Fruit fly (Drosophila melanogaster): ENCODE results near the gene sqz.

The sqz gene

DNA sequence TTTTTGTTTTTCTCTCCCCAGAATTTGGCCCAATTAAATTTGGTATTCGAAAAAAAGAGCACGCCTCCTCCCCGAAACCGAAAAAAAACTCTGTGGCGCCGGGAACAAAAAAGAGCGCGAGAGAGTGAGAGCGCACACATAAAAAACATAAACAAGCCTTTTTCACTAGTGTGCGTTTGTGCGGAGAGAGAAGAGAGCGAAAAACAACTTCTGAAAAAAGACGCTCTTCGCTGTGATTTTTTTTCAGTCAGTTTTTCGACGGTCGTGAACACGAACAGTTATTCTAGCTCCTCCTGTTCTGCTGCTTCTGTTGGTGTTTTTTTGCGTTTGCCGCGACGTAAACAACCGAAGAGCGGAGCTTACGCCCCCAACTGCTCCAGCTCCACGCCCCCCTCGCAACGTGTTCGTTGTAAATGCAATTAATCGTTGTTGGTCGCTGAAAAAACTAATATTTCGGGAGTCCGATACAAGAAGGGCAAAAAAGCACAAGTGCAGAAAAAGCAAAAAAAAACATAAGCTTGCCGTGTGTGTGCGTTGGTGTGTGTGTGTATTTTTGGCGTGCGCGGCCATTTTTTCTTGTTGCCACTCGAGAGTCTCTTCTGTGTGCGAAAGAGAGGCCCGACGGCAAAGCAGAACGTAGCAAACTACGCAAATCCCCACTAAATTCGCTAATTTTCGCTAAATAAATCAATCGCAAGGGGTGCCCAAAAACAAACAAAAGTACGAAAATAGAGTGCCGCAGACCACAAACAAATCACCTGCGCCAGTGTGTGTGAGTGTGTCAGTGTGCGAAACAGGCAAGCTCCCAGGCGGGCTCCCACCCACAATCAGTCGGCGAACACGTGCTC lies at the start of gene sqz (continued):
- no peak for TF ChIP-seq Myb (GFP tag; optimal IDR thresholded peaks at IDR 0.05)
- no peak for TF ChIP-seq Sin3A (optimal IDR thresholded peaks at IDR 0.05)
- peak; percentile 9 for TF ChIP-seq pros (GFP tag; optimal IDR thresholded peaks at IDR 0.05)
- no peak for TF ChIP-seq CG43689 (GFP tag; IDR thresholded peaks at IDR 0.05)
- peak; percentile 82; the same call in 3 of the 4 replicates for TF ChIP-seq chinmo (GFP tag; IDR thresholded peaks at IDR 0.05; ENCODE audit: partially characterized antibody)
- peak; percentile 33 for TF ChIP-seq CG2678 (tag; optimal IDR thresholded peaks at IDR 0.05)
- 0 out of 3 replicates have a peak, but pooled peaks have one; percentile 37 for TF ChIP-seq zen2 (GFP tag; IDR thresholded peaks at IDR 0.05; ENCODE audit: partially characterized antibody)
- peak; percentile 33 for TF ChIP-seq CG6254 (GFP tag; optimal IDR thresholded peaks at IDR 0.05)
- peak; percentile 42; the same call in 1 of the 3 replicates for TF ChIP-seq so (GFP tag; IDR thresholded peaks at IDR 0.05)
- peak; percentile 2 for TF ChIP-seq wek (GFP tag; optimal IDR thresholded peaks at IDR 0.05)
- peak; percentile 45 for TF ChIP-seq Bgb (GFP tag; IDR thresholded peaks at IDR 0.05; ENCODE audit: partially characterized antibody)
- peak; percentile 80 for TF ChIP-seq yki (optimal IDR thresholded peaks at IDR 0.05)
- TF ChIP-seq stc (GFP tag; IDR thresholded peaks at IDR 0.05) = peak; percentile 30; the same call in 1 of the 2 replicates
- TF ChIP-seq Oaz (GFP tag; IDR thresholded peaks at IDR 0.05) = no peak
- peak; percentile 49 for TF ChIP-seq ewg (GFP tag; optimal IDR thresholded peaks at IDR 0.05)
- peak; percentile 43; the same call in 1 of the 2 replicates for TF ChIP-seq sob (GFP tag; IDR thresholded peaks at IDR 0.05)
- no peak for TF ChIP-seq CG3726 (GFP tag; IDR thresholded peaks at IDR 0.05)
- TF ChIP-seq croc (GFP tag; conservative IDR thresholded peaks at IDR 0.05) = no peak
- TF ChIP-seq esg (GFP tag; conservative IDR thresholded peaks at IDR 0.05) = no peak
- peak; percentile 12 for TF ChIP-seq CG13775 (GFP tag; optimal IDR thresholded peaks at IDR 0.05)
- TF ChIP-seq Max (GFP tag; optimal IDR thresholded peaks at IDR 0.05) = no peak
- peak; percentile 51; the same call in 1 of the 2 replicates for TF ChIP-seq crol (GFP tag; IDR thresholded peaks at IDR 0.05)
- TF ChIP-seq BtbVII (GFP tag; optimal IDR thresholded peaks at IDR 0.05) = peak; percentile 50
- no peak for TF ChIP-seq shn (GFP tag; optimal IDR thresholded peaks at IDR 0.05)
- peak; percentile 73 for TF ChIP-seq CG34224 (GFP tag; IDR thresholded peaks at IDR 0.05; ENCODE audit: partially characterized antibody)
- TF ChIP-seq sens (GFP tag) = peak; percentile 88
- TF ChIP-seq Doc3 (GFP tag; IDR thresholded peaks at IDR 0.05; ENCODE audit: partially characterized antibody) = 0 out of 3 replicates have a peak, but pooled peaks have one; percentile 36
- no peak for TF ChIP-seq ERR (GFP tag; optimal IDR thresholded peaks at IDR 0.05)
- peak; percentile 40 for TF ChIP-seq CG3995 (GFP tag; optimal IDR thresholded peaks at IDR 0.05)
- TF ChIP-seq CG4360 (GFP tag; IDR thresholded peaks at IDR 0.05) = peak; percentile 76
- no peak for TF ChIP-seq CG15073 (GFP tag; optimal IDR thresholded peaks at IDR 0.05)
- peak; percentile 60; the same call in 1 of the 2 replicates for TF ChIP-seq CG32767 (GFP tag; IDR thresholded peaks at IDR 0.05)
- TF ChIP-seq CG34422 (GFP tag; IDR thresholded peaks at IDR 0.05) = peak; percentile 62; the same call in 1 of the 3 replicates
- TF ChIP-seq CG32532 (GFP tag; IDR thresholded peaks at IDR 0.05) = peak; percentile 61; the same call in 1 of the 2 replicates
- TF ChIP-seq CG6854 (GFP tag; optimal IDR thresholded peaks at IDR 0.05) = peak; percentile 61
- TF ChIP-seq bigmax (GFP tag; optimal IDR thresholded peaks at IDR 0.05) = no peak
- TF ChIP-seq CG6765 (GFP tag; optimal IDR thresholded peaks at IDR 0.05) = no peak
- peak; percentile 36 for TF ChIP-seq CG3281 (GFP tag; optimal IDR thresholded peaks at IDR 0.05)
- no peak for TF ChIP-seq CG11398 (GFP tag; optimal IDR thresholded peaks at IDR 0.05)
- TF ChIP-seq ranshi (GFP tag; IDR thresholded peaks at IDR 0.05) = peak; percentile 23; the same call in 1 of the 2 replicates
- TF ChIP-seq CG1024 (GFP tag; IDR thresholded peaks at IDR 0.05) = no peak
- peak; percentile 39 for TF ChIP-seq caup (GFP tag; optimal IDR thresholded peaks at IDR 0.05; ENCODE audit: severe bottlenecking)
- peak; percentile 74 for TF ChIP-seq nau (GFP tag; optimal IDR thresholded peaks at IDR 0.05)
- 0 out of 3 replicates have a peak, but pooled peaks have one; percentile 23 for TF ChIP-seq gce (GFP tag; IDR thresholded peaks at IDR 0.05)
- TF ChIP-seq amos (GFP tag; IDR thresholded peaks at IDR 0.05; ENCODE audit: partially characterized antibody) = peak; percentile 25; the same call in 1 of the 2 replicates
- TF ChIP-seq Dbx (GFP tag; IDR thresholded peaks at IDR 0.05) = peak; percentile 35; the same call in 1 of the 3 replicates
- TF ChIP-seq Awh (GFP tag; IDR thresholded peaks at IDR 0.05) = peak; percentile 57; the same call in 1 of the 2 replicates
- TF ChIP-seq HLH54F (GFP tag; optimal IDR thresholded peaks at IDR 0.05) = no peak
- TF ChIP-seq tx (GFP tag; optimal IDR thresholded peaks at IDR 0.05) = no peak

Data from whole organism, embryonic.